Worm (Caenorhabditis elegans) whole organism, L4 larva: Measurements from ENCODE around the gene R08C7.5.
"Not testable (repeated sequence)": the region's sequence is repeated elsewhere in the genome, so short reads cannot be mapped to it uniquely, and the experiment has no call there.

Experiments
- F10B5.3 ChIP-seq: sonication (generic microtip); optimal IDR thresholded peaks from 2 replicates; lab custom pipeline; 2016; ENCODE audit warnings: mild to moderate bottlenecking, missing genetic modification characterization, missing compliant biosample characterization
- F37D6.2 ChIP-seq: sonication (generic microtip); optimal IDR thresholded peaks from 2 replicates; lab custom pipeline; 2016; ENCODE audit warnings: mild to moderate bottlenecking, missing genetic modification characterization, missing compliant biosample characterization
- F44E2.7 ChIP-seq: fragments of 200-800 bp; sonication (Bioruptor generic); IDR thresholded peaks from 2 replicates; pipeline ENCODE4 v2.1.2; 2022; ENCODE audit warnings: missing genetic modification characterization, missing compliant biosample characterization
- F49E8.2 ChIP-seq: sonication (generic microtip); optimal IDR thresholded peaks from 2 replicates; lab custom pipeline; 2016; ENCODE audit warnings: missing compliant biosample characterization, mild to moderate bottlenecking, missing genetic modification characterization, borderline replicate concordance
- R02D3.7 ChIP-seq: fragments of 150-350 bp; sonication (generic microtip); optimal IDR thresholded peaks from 3 replicates; lab custom pipeline; 2014; ENCODE audit warnings: missing biosample characterization, missing genetic modification characterization
- T20F7.1 ChIP-seq: fragments of 200-800 bp; sonication (Bioruptor generic); optimal IDR thresholded peaks from 2 replicates; lab custom pipeline; 2018; ENCODE audit warnings: mild to moderate bottlenecking, missing genetic modification characterization, missing compliant biosample characterization
- T26A8.4 ChIP-seq: fragments of 200-800 bp; sonication (Bioruptor generic); IDR thresholded peaks from 2 replicates; pipeline ENCODE4 v1.3.6; 2022; ENCODE audit warnings: missing genetic modification characterization, missing compliant biosample characterization
- Y48G9A.11 ChIP-seq: fragments of 200-800 bp; sonication (Bioruptor generic); IDR thresholded peaks from 2 replicates; pipeline ENCODE4 v1.3.6; 2022; ENCODE audit warnings: missing genetic modification reagents, missing genetic modification characterization, missing compliant biosample characterization
- Y5F2A.4 ChIP-seq: fragments of 200-800 bp; sonication (Bioruptor generic); optimal IDR thresholded peaks from 2 replicates; lab custom pipeline; 2018; ENCODE audit warnings: mild to moderate bottlenecking, missing genetic modification characterization, missing compliant biosample characterization
- aha-1 ChIP-seq: fragments of 150-350 bp; peaks from one replicate; lab custom pipeline; 2014; ENCODE audit warnings: missing biosample characterization, missing genetic modification characterization
- ama-1 ChIP-seq: fragments of 150-350 bp; optimal IDR thresholded peaks from 2 replicates; lab custom pipeline; 2014; ENCODE audit warnings: inconsistent platforms, mixed read lengths
- arid-1 ChIP-seq: fragments of 200-800 bp; sonication (Bioruptor generic); conservative IDR thresholded peaks from 2 replicates; pipeline ENCODE4 v1.3.6; 2022; ENCODE audit warnings: missing genetic modification reagents, missing genetic modification characterization, missing compliant biosample characterization
- ceh-44 ChIP-seq: fragments of 200-800 bp; sonication (Bioruptor generic); IDR thresholded peaks from 2 replicates; pipeline ENCODE4 v1.3.6; 2022; ENCODE audit warnings: missing genetic modification reagents, missing genetic modification characterization, missing compliant biosample characterization
- ces-1 ChIP-seq: fragments of 150-350 bp; sonication (generic microtip); optimal IDR thresholded peaks from 4 replicates; lab custom pipeline; 2014; ENCODE audit warnings: missing biosample characterization, missing genetic modification reagents, missing genetic modification characterization
- ctbp-1 ChIP-seq: fragments of 200-800 bp; sonication (Bioruptor generic); IDR thresholded peaks from 2 replicates; pipeline ENCODE4 v1.3.6; 2022; ENCODE audit warnings: missing genetic modification reagents, missing genetic modification characterization, missing compliant biosample characterization
- daf-16 ChIP-seq, 3 experiments: sonication (generic microtip); optimal IDR thresholded peaks; 2 replicates each; lab custom pipeline; 2016 to 2017; ENCODE audit warnings: missing genetic modification characterization in 3 of 3, missing genetic modification reagents in 3 of 3, mild to moderate bottlenecking in 2 of 3, missing compliant biosample characterization in 2 of 3, missing biosample characterization in 1 of 3, moderate library complexity in 1 of 3
- daf-19 ChIP-seq: fragments of 200-800 bp; sonication (Bioruptor generic); conservative IDR thresholded peaks from 2 replicates; pipeline ENCODE4 v1.3.6; 2022; ENCODE audit warnings: missing genetic modification characterization, missing compliant biosample characterization
- dmd-6 ChIP-seq: fragments of 200-800 bp; sonication (Bioruptor generic); IDR thresholded peaks from 2 replicates; pipeline ENCODE4 v1.3.6; 2022; ENCODE audit warnings: missing genetic modification reagents, missing genetic modification characterization, missing compliant biosample characterization
- dmd-8 ChIP-seq: fragments of 200-800 bp; sonication (Bioruptor generic); IDR thresholded peaks from 2 replicates; pipeline ENCODE4 v1.3.6; 2022; ENCODE audit warnings: missing genetic modification characterization, missing compliant biosample characterization
- dpl-1 ChIP-seq: fragments of 150-350 bp; optimal IDR thresholded peaks from 2 replicates; lab custom pipeline; 2014; ENCODE audit warnings: missing biosample characterization, missing genetic modification reagents, missing genetic modification characterization
- duxl-1 ChIP-seq: sonication (generic microtip); optimal IDR thresholded peaks from 2 replicates; lab custom pipeline; 2016; ENCODE audit warnings: mild to moderate bottlenecking, missing genetic modification characterization, moderate library complexity, missing compliant biosample characterization; ENCODE audit not compliant: poor library complexity
- egl-43 ChIP-seq: fragments of 200-800 bp; sonication (Bioruptor generic); IDR thresholded peaks from 2 replicates; pipeline ENCODE4 v1.3.6; 2022; ENCODE audit warnings: missing genetic modification reagents, missing genetic modification characterization, missing compliant biosample characterization
- fkh-10 ChIP-seq: fragments of 150-350 bp; optimal IDR thresholded peaks from 2 replicates; lab custom pipeline; 2014; ENCODE audit warnings: missing biosample characterization, missing genetic modification reagents, missing genetic modification characterization
- hlh-30 ChIP-seq: sonication (generic microtip); optimal IDR thresholded peaks from 2 replicates; lab custom pipeline; 2017; ENCODE audit warnings: antibody characterized with exemption, mild to moderate bottlenecking, missing genetic modification characterization, missing compliant biosample characterization; ENCODE audit not compliant: insufficient read depth
- lim-7 ChIP-seq: fragments of 200-800 bp; sonication (Bioruptor generic); IDR thresholded peaks from 2 replicates; pipeline ENCODE4 v1.3.6; 2022; ENCODE audit warnings: missing genetic modification characterization, missing compliant biosample characterization
- lin-15B ChIP-seq: fragments of 150-350 bp; sonication (generic microtip); optimal IDR thresholded peaks from 3 replicates; lab custom pipeline; 2014; ENCODE audit warnings: missing biosample characterization, missing genetic modification characterization
- lin-38 ChIP-seq: fragments of 200-800 bp; sonication (Bioruptor generic); IDR thresholded peaks from 2 replicates; pipeline ENCODE4 v1.3.6; 2022; ENCODE audit warnings: missing genetic modification reagents, missing genetic modification characterization, missing compliant biosample characterization
- madf-5 ChIP-seq, 2 experiments: fragments of 200-800 bp; sonication (Bioruptor generic); IDR thresholded peaks; 2 replicates each; pipeline ENCODE4 v1.3.6; 2022; ENCODE audit warnings: missing compliant biosample characterization in 2 of 2, missing genetic modification characterization in 2 of 2
- mdt-29 ChIP-seq: fragments of 200-800 bp; sonication (Bioruptor generic); IDR thresholded peaks from 2 replicates; pipeline ENCODE4 v1.3.6; 2022; ENCODE audit warnings: missing genetic modification reagents, missing genetic modification characterization, missing compliant biosample characterization
- mes-2 ChIP-seq: sonication (generic microtip); optimal IDR thresholded peaks from 2 replicates; lab custom pipeline; 2016; ENCODE audit warnings: missing genotype, mild to moderate bottlenecking, missing genetic modification characterization, missing compliant biosample characterization; ENCODE audit not compliant: poor library complexity, severe bottlenecking
- mxl-2 ChIP-seq: fragments of 200-800 bp; sonication (Bioruptor generic); conservative IDR thresholded peaks from 2 replicates; pipeline ENCODE4 v1.3.6; 2022; ENCODE audit warnings: missing genetic modification reagents, missing genetic modification characterization, missing compliant biosample characterization
- nhr-10 ChIP-seq: fragments of 150-350 bp; optimal IDR thresholded peaks from 2 replicates; lab custom pipeline; 2014; ENCODE audit warnings: missing biosample characterization, missing genetic modification characterization
- nhr-111 ChIP-seq: fragments of 200-800 bp; sonication (Bioruptor generic); optimal IDR thresholded peaks from 2 replicates; lab custom pipeline; 2018; ENCODE audit warnings: mild to moderate bottlenecking, missing genetic modification characterization, missing compliant biosample characterization
- nhr-42 ChIP-seq: fragments of 200-800 bp; sonication (Bioruptor generic); IDR thresholded peaks from 2 replicates; pipeline ENCODE4 v1.3.6; 2022; ENCODE audit warnings: missing genetic modification characterization, missing compliant biosample characterization
- nhr-76 ChIP-seq: fragments of 150-350 bp; optimal IDR thresholded peaks from 2 replicates; lab custom pipeline; 2014; ENCODE audit warnings: missing biosample characterization, missing genetic modification characterization
- pha-4 ChIP-seq, 2 experiments: fragments of 150-350 bp in 1 of 2; fragments of 200-800 bp in 1 of 2; sonication (Bioruptor generic) in 1 of 2; IDR thresholded peaks in 1 of 2; optimal IDR thresholded peaks in 1 of 2; 2 replicates each; pipeline versions ENCODE4 v1.3.6 to Lab custom; 2014 to 2022; ENCODE audit warnings: missing genetic modification characterization in 2 of 2, missing genetic modification reagents in 2 of 2, missing biosample characterization in 1 of 2, missing compliant biosample characterization in 1 of 2
- php-3 ChIP-seq: fragments of 200-800 bp; sonication (Bioruptor generic); IDR thresholded peaks from 2 replicates; pipeline ENCODE4 v1.3.6; 2022; ENCODE audit warnings: missing genetic modification reagents, missing genetic modification characterization, missing compliant biosample characterization
- sdz-12 ChIP-seq: fragments of 200-800 bp; sonication (Bioruptor generic); optimal IDR thresholded peaks from 2 replicates; lab custom pipeline; 2018; ENCODE audit warnings: mild to moderate bottlenecking, missing genetic modification characterization, missing compliant biosample characterization
- set-16 ChIP-seq: fragments of 200-800 bp; sonication (Bioruptor generic); IDR thresholded peaks from 2 replicates; pipeline ENCODE4 v1.3.6; 2022; ENCODE audit warnings: missing genetic modification reagents, missing genetic modification characterization, missing compliant biosample characterization
- snpc-1.2 ChIP-seq: fragments of 200-800 bp; sonication (Bioruptor generic); IDR thresholded peaks from 2 replicates; pipeline ENCODE4 v1.3.6; 2022; ENCODE audit warnings: missing genetic modification reagents, missing genetic modification characterization, missing compliant biosample characterization
- tag-97 ChIP-seq: fragments of 200-800 bp; sonication (Bioruptor generic); IDR thresholded peaks from 2 replicates; pipeline ENCODE4 v1.3.6; 2022; ENCODE audit warnings: missing genetic modification characterization, missing compliant biosample characterization
- unc-130 ChIP-seq: sonication (generic microtip); optimal IDR thresholded peaks from 2 replicates; lab custom pipeline; 2016; ENCODE audit warnings: missing genetic modification reagents, missing genetic modification characterization, missing compliant biosample characterization
- zfp-2 ChIP-seq: sonication (generic microtip); optimal IDR thresholded peaks from 2 replicates; lab custom pipeline; 2016; ENCODE audit warnings: mild to moderate bottlenecking, missing genetic modification characterization, missing compliant biosample characterization
- zfp-3 ChIP-seq: fragments of 200-800 bp; sonication (Bioruptor generic); conservative IDR thresholded peaks from 2 replicates; pipeline ENCODE4 v1.3.6; 2022; ENCODE audit warnings: missing genetic modification reagents, missing genetic modification characterization, missing compliant biosample characterization
- ztf-7 ChIP-seq: fragments of 150-350 bp; optimal IDR thresholded peaks from 2 replicates; lab custom pipeline; 2014; ENCODE audit warnings: missing biosample characterization, missing genetic modification characterization

R08C7.5 gene

ce11 chrIV:4388854-4389253 is 41.2 kb upstream of the R08C7.5 start:
- TF ChIP-seq pha-4 (GFP tag; IDR thresholded peaks at IDR 0.05; lab: Robert Waterston, UW) (peak; percentile 57), mes-2 (peak; percentile 24), mxl-2 (0 out of 2 replicates have a peak, but pooled peaks have one; percentile 30), F49E8.2 (tag; lab: Kevin White, UChicago) (peak; percentile 85), snpc-1.2 (GFP tag; lab: Robert Waterston, UW) (peak; percentile 90), duxl-1 (tag; lab: Kevin White, UChicago) (peak; percentile 40), madf-5 (GFP tag; IDR thresholded peaks at IDR 0.05; lab: Robert Waterston, UW) (0 out of 4 replicates have a peak, but pooled peaks of 1 of the 2 experiments have one; percentile 60), nhr-42 (GFP tag; lab: Robert Waterston, UW) (0 out of 2 replicates have a peak, but pooled peaks have one; percentile 43), ctbp-1 (GFP tag; lab: Robert Waterston, UW) (peak; percentile 54; the same call in 1 of the 2 replicates), egl-43 (GFP tag; lab: Robert Waterston, UW) (peak; percentile 5; the same call in 1 of the 2 replicates), mdt-29 (GFP tag; lab: Robert Waterston, UW) (peak; percentile 40; the same call in 1 of the 2 replicates), daf-19 (peak; percentile 77; the same call in 1 of the 2 replicates), dmd-8 (peak; percentile 77; the same call in 1 of the 2 replicates), dmd-6 (peak; percentile 13; the same call in 1 of the 2 replicates), Y48G9A.11 (GFP tag; lab: Robert Waterston, UW) (peak; percentile 79), arid-1 (GFP tag; lab: Robert Waterston, UW) (peak; percentile 60; the same call in 1 of the 2 replicates), Y5F2A.4 (GFP tag; lab: Kevin White, UChicago) (peak; percentile 3), ama-1 (lab: Kevin White, UChicago) (peak; percentile 28), lim-7 (GFP tag; lab: Robert Waterston, UW) (0 out of 2 replicates have a peak, but pooled peaks have one; percentile 46), zfp-3 (GFP tag; lab: Robert Waterston, UW) (peak; percentile 48; the same call in 1 of the 2 replicates), lin-38 (GFP tag; lab: Robert Waterston, UW) (peak; percentile 87), unc-130 (peak; percentile 19), ceh-44 (GFP tag; lab: Robert Waterston, UW) (peak; percentile 38; the same call in 1 of the 2 replicates)
- TF ChIP-seq pha-4 (tag; optimal IDR thresholded peaks at IDR 0.05; lab: Kevin White, UChicago) = not testable (repeated sequence)

- TF ChIP-seq set-16 (GFP tag; lab: Robert Waterston, UW) (peak; percentile 91), F44E2.7 (GFP tag; lab: Robert Waterston, UW) (0 out of 2 replicates have a peak, but pooled peaks have one; percentile 3)
Observed at ce11 chrIV:4389427-4389826, 40.6 kb upstream of the R08C7.5 start.

ce11 chrIV:4390438-4390894 is 39.6 kb upstream of the R08C7.5 start, which contains the start of the genes rpl-7A and set-21:
TSS of gene rpl-7A (minus strand) at chrIV:4390590.
TSS of gene set-21 (plus strand) at chrIV:4390844.
- TF ChIP-seq hlh-30 (peak; percentile 72), T26A8.4 (peak; percentile 99), F37D6.2 (tag; lab: Kevin White, UChicago) (peak; percentile 93), daf-16 (GFP tag; optimal IDR thresholded peaks at IDR 0.05; lab: Kevin White, UChicago) (peak; percentile 17 to 77), daf-16 (tag; optimal IDR thresholded peaks at IDR 0.05; lab: Kevin White, UChicago) (peak; percentile 45), R02D3.7 (tag; lab: Kevin White, UChicago) (no peak), tag-97 (GFP tag; lab: Robert Waterston, UW) (0 out of 2 replicates have a peak, but pooled peaks have one; percentile 26), dpl-1 (GFP tag; lab: Kevin White, UChicago) (peak; percentile 96), sdz-12 (GFP tag; lab: Kevin White, UChicago) (peak; percentile 53), nhr-111 (GFP tag; lab: Kevin White, UChicago) (no peak), ztf-7 (no peak), set-16 (GFP tag; lab: Robert Waterston, UW) (peak; percentile 31; the same call in 1 of the 2 replicates), php-3 (peak; percentile 95), ces-1 (GFP tag; lab: Kevin White, UChicago) (no peak), zfp-2 (tag; lab: Kevin White, UChicago) (peak; percentile 92), F49E8.2 (tag; lab: Kevin White, UChicago) (peak; percentile 82), nhr-76 (no peak), mdt-29 (GFP tag; lab: Robert Waterston, UW) (peak; percentile 90), fkh-10 (GFP tag; lab: Kevin White, UChicago) (peak; percentile 52), lin-15B (tag; lab: Kevin White, UChicago) (peak; percentile 77), aha-1 (tag; lab: Kevin White, UChicago) (peak; percentile 98), F10B5.3 (tag; lab: Kevin White, UChicago) (peak; percentile 90), nhr-10 (tag; lab: Kevin White, UChicago) (no peak), T20F7.1 (GFP tag; lab: Kevin White, UChicago) (peak; percentile 93)
